Worm (Caenorhabditis elegans): ENCODE data around the gene F02D8.4.
A peak's percentile ranks its signal among the peaks of the same experiment; 100 is the strongest.

Gene F02D8.4

ce11 chrV:15002184-15002690 is 17.5 kb downstream of the F02D8.4 start, which contains the start of the genes fib-1 and mut-15 (continued):
- no peak for TF ChIP-seq nhr-111 (GFP tag; optimal IDR thresholded peaks at IDR 0.05)
- peak; percentile 48 for TF ChIP-seq F49E8.2 (tag; optimal IDR thresholded peaks at IDR 0.05; ENCODE audit: borderline replicate concordance)
- TF ChIP-seq lin-1 (GFP tag; IDR thresholded peaks at IDR 0.05), result no peak
- TF ChIP-seq hmg-1.1 (GFP tag; IDR thresholded peaks at IDR 0.05), result peak; percentile 86
- TF ChIP-seq aha-1 (tag), result peak; percentile 24
- TF ChIP-seq set-16 (GFP tag; IDR thresholded peaks at IDR 0.05), result no peak
- no peak for TF ChIP-seq madf-9 (GFP tag; conservative IDR thresholded peaks at IDR 0.05)
- TF ChIP-seq tag-97 (GFP tag; IDR thresholded peaks at IDR 0.05), result no peak
- peak; percentile 75 for TF ChIP-seq ceh-44 (GFP tag; IDR thresholded peaks at IDR 0.05)
- no peak for TF ChIP-seq zfp-3 (GFP tag; conservative IDR thresholded peaks at IDR 0.05)
- TF ChIP-seq ztf-7 (tag; optimal IDR thresholded peaks at IDR 0.05), result no peak
- TF ChIP-seq daf-16 (GFP tag; optimal IDR thresholded peaks at IDR 0.05), result peak in 1 of 2 experiments; percentile 42
- peak; percentile 54 for TF ChIP-seq daf-16 (tag; optimal IDR thresholded peaks at IDR 0.05)
- peak in 1 of 2 experiments; percentile 99 for TF ChIP-seq unc-62 (GFP tag; optimal IDR thresholded peaks at IDR 0.05 in 1 of 2)
- no peak for TF ChIP-seq unc-62 (tag; optimal IDR thresholded peaks at IDR 0.05)
- TF ChIP-seq jun-1 (tag; optimal IDR thresholded peaks at IDR 0.05), result peak; percentile 77
- peak; percentile 94 for TF ChIP-seq nhr-77 (tag; optimal IDR thresholded peaks at IDR 0.05)
- TF ChIP-seq fkh-10 (GFP tag; optimal IDR thresholded peaks at IDR 0.05), result peak; percentile 86
- TF ChIP-seq madf-5 (GFP tag; IDR thresholded peaks at IDR 0.05), result no peak
- TF ChIP-seq ceh-62 (tag; optimal IDR thresholded peaks at IDR 0.05), result no peak
- 0 out of 2 replicates have a peak, but pooled peaks have one; percentile 55 for TF ChIP-seq arid-1 (GFP tag; conservative IDR thresholded peaks at IDR 0.05)
- TF ChIP-seq lin-13 (GFP tag; optimal IDR thresholded peaks at IDR 0.05), result peak; percentile 86
- no peak for TF ChIP-seq Y75B8A.6 (GFP tag; IDR thresholded peaks at IDR 0.05)
- TF ChIP-seq nhr-28 (tag; optimal IDR thresholded peaks at IDR 0.05), result peak; percentile 74
- TF ChIP-seq spr-3 (GFP tag; optimal IDR thresholded peaks at IDR 0.05), result peak; percentile 8
- no peak for TF ChIP-seq F44E2.7 (GFP tag; IDR thresholded peaks at IDR 0.05)
- TF ChIP-seq daf-8 (GFP tag; IDR thresholded peaks at IDR 0.05), result no peak
- no peak for TF ChIP-seq zag-1 (tag; optimal IDR thresholded peaks at IDR 0.05)
- TF ChIP-seq nhr-11 (tag; optimal IDR thresholded peaks at IDR 0.05), result peak; percentile 91
- no peak for TF ChIP-seq ztf-11 (tag; optimal IDR thresholded peaks at IDR 0.05)
- TF ChIP-seq cey-2 (tag; optimal IDR thresholded peaks at IDR 0.05; ENCODE audit: borderline replicate concordance, insufficient read depth), result no peak
- 0 out of 2 replicates have a peak, but pooled peaks have one; percentile 19 for TF ChIP-seq php-3 (GFP tag; IDR thresholded peaks at IDR 0.05)
- no peak for TF ChIP-seq D1046.2 (GFP tag; IDR thresholded peaks at IDR 0.05)
- TF ChIP-seq ctbp-1 (GFP tag; IDR thresholded peaks at IDR 0.05), result peak; percentile 72
- TF ChIP-seq mep-1 (tag; optimal IDR thresholded peaks at IDR 0.05), result peak; percentile 96
- TF ChIP-seq zip-11 (GFP tag; IDR thresholded peaks at IDR 0.05), result no peak
- peak; percentile 58; the same call in 1 of the 2 replicates for TF ChIP-seq daf-19 (GFP tag; conservative IDR thresholded peaks at IDR 0.05)
- peak; percentile 80 for TF ChIP-seq dmd-6 (GFP tag; IDR thresholded peaks at IDR 0.05)
- peak; percentile 60; the same call in 1 of the 2 replicates for TF ChIP-seq vab-7 (GFP tag; IDR thresholded peaks at IDR 0.05)
- TF ChIP-seq T26A8.4 (GFP tag; IDR thresholded peaks at IDR 0.05), result peak; percentile 71; the same call in 1 of the 2 replicates
- TF ChIP-seq duxl-1 (tag; optimal IDR thresholded peaks at IDR 0.05; ENCODE audit: poor library complexity), result peak; percentile 62
- TF ChIP-seq nhr-237 (tag; optimal IDR thresholded peaks at IDR 0.05), result no peak
- peak; percentile 77 for TF ChIP-seq hlh-30 (tag; optimal IDR thresholded peaks at IDR 0.05; ENCODE audit: insufficient read depth)
- no peak for TF ChIP-seq saeg-2 (GFP tag; IDR thresholded peaks at IDR 0.05)
- TF ChIP-seq dve-1 (tag; optimal IDR thresholded peaks at IDR 0.05; ENCODE audit: insufficient read depth), result peak; percentile 89
- TF ChIP-seq dmd-8 (GFP tag; IDR thresholded peaks at IDR 0.05), result no peak
- peak; percentile 54 for TF ChIP-seq egl-27 (tag; optimal IDR thresholded peaks at IDR 0.05)
- no peak for TF ChIP-seq R02D3.7 (tag; optimal IDR thresholded peaks at IDR 0.05)
- TF ChIP-seq ceh-20 (GFP tag; IDR thresholded peaks at IDR 0.05), result peak; percentile 86
- peak; percentile 91 for TF ChIP-seq T20F7.1 (GFP tag; optimal IDR thresholded peaks at IDR 0.05)
- no peak for TF ChIP-seq ZK546.5 (tag; optimal IDR thresholded peaks at IDR 0.05)
